Fruit fly (Drosophila melanogaster): ENCODE measurements around the gene mei-217.

mei-217 gene

DNA sequence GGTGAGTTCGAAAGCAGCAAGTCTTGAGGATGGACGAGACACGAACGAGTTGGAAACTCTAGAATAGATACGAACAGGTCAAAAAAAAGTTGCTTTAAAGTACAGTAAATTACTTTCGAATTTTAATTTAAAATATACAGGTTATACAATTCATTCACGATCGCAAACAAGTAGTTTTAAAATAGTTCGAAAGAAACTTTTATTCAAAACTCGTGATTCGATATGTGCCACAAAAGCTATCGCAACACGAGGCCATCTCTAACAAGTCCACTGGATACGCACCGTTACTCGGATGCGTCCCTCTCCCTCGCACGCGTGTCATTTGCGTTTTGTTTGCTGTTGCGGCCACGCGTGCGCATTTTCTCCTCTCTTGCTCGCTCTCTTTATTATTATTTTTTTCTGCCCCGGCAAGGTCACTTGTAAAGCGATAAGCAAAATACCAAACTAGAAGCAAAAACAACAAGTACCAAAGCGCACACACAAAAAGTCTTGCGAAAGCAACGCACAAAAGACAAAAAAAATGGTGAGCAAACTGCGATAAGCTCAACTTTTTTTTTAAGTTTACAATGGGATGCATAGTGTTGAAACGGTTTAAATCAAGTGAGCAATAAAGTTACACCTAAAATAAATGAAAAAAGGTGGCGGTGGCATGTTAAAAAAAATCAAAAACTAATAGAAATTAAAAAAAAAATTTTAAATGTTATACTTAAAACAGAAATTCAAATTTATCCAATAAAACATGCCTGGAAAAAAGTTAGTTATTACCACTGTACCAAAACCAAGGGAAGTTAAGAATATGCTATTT, 17.6 kb downstream of the mei-217 start (continued):
- TF ChIP-seq pho (GFP tag; optimal IDR thresholded peaks at IDR 0.05) (peak; percentile 25), CG4730 (GFP tag; IDR thresholded peaks at IDR 0.05) (peak; percentile 62), Atf-2 (GFP tag; optimal IDR thresholded peaks at IDR 0.05) (no peak), CG10366 (GFP tag; IDR thresholded peaks at IDR 0.05) (peak; percentile 73), hb (GFP tag; IDR thresholded peaks at IDR 0.05; ENCODE audit: partially characterized antibody) (peak; percentile 85), CG9876 (GFP tag; optimal IDR thresholded peaks at IDR 0.05) (no peak), CG15479 (GFP tag; optimal IDR thresholded peaks at IDR 0.05) (peak; percentile 76), ase (GFP tag; IDR thresholded peaks at IDR 0.05) (peak; percentile 58; the same call in 1 of the 3 replicates), CG3847 (GFP tag; IDR thresholded peaks at IDR 0.05) (peak; percentile 38), schlank (tag; optimal IDR thresholded peaks at IDR 0.05) (no peak), dmrt11E (tag; optimal IDR thresholded peaks at IDR 0.05) (peak; percentile 41), D (optimal IDR thresholded peaks at IDR 0.05) (no peak), D (GFP tag; optimal IDR thresholded peaks at IDR 0.05) (peak; percentile 42), PHDP (tag; optimal IDR thresholded peaks at IDR 0.05) (peak; percentile 68), gfzf (GFP tag; optimal IDR thresholded peaks at IDR 0.05) (no peak), dm (GFP tag; optimal IDR thresholded peaks at IDR 0.05) (peak; percentile 19), CG14050 (GFP tag; IDR thresholded peaks at IDR 0.05) (peak; percentile 72), so (GFP tag; IDR thresholded peaks at IDR 0.05) (peak; percentile 65), h (optimal IDR thresholded peaks at IDR 0.05) (no peak), CG10565 (GFP tag; optimal IDR thresholded peaks at IDR 0.05) (no peak), CG7357 (GFP tag; IDR thresholded peaks at IDR 0.05) (peak; percentile 26; the same call in 2 of the 3 replicates), fu2 (GFP tag; optimal IDR thresholded peaks at IDR 0.05) (no peak), bbx (GFP tag; IDR thresholded peaks at IDR 0.05; ENCODE audit: partially characterized antibody) (peak; percentile 92), CG3065 (GFP tag; optimal IDR thresholded peaks at IDR 0.05) (no peak), fd64A (GFP tag; optimal IDR thresholded peaks at IDR 0.05) (peak; percentile 6), wor (GFP tag; IDR thresholded peaks at IDR 0.05) (peak; percentile 46), CG1233 (GFP tag; optimal IDR thresholded peaks at IDR 0.05) (peak; percentile 51), CG2712 (tag; optimal IDR thresholded peaks at IDR 0.05) (peak; percentile 71), CG18011 (GFP tag; optimal IDR thresholded peaks at IDR 0.05) (no peak), CG13624 (GFP tag; optimal IDR thresholded peaks at IDR 0.05) (peak; percentile 22), CG11695 (GFP tag; IDR thresholded peaks at IDR 0.05) (peak; percentile 83), Dek (tag; optimal IDR thresholded peaks at IDR 0.05) (peak; percentile 47), knrl (GFP tag; IDR thresholded peaks at IDR 0.05; ENCODE audit: partially characterized antibody) (peak; percentile 87; the same call in 2 of the 3 replicates), amos (GFP tag; IDR thresholded peaks at IDR 0.05; ENCODE audit: partially characterized antibody) (peak; percentile 90), CG17385 (GFP tag; optimal IDR thresholded peaks at IDR 0.05) (peak; percentile 37), crol (GFP tag; IDR thresholded peaks at IDR 0.05) (0 out of 2 replicates have a peak, but pooled peaks have one; percentile 40), CG18619 (GFP tag; optimal IDR thresholded peaks at IDR 0.05) (peak; percentile 27), CG13296 (GFP tag; optimal IDR thresholded peaks at IDR 0.05) (peak; percentile 83), CG17359 (tag; optimal IDR thresholded peaks at IDR 0.05) (peak; percentile 71), fru (optimal IDR thresholded peaks at IDR 0.05) (no peak), jumu (GFP tag; optimal IDR thresholded peaks at IDR 0.05) (peak; percentile 34), CG4282 (GFP tag; optimal IDR thresholded peaks at IDR 0.05) (no peak), pnt (GFP tag; optimal IDR thresholded peaks at IDR 0.05) (peak; percentile 36), pfk (GFP tag; optimal IDR thresholded peaks at IDR 0.05) (no peak), Hey (tag; optimal IDR thresholded peaks at IDR 0.05) (no peak), toy (GFP tag; IDR thresholded peaks at IDR 0.05) (0 out of 2 replicates have a peak, but pooled peaks have one; percentile 10), CG5245 (GFP tag; optimal IDR thresholded peaks at IDR 0.05) (peak; percentile 11), zen2 (GFP tag; IDR thresholded peaks at IDR 0.05; ENCODE audit: partially characterized antibody) (no peak; the same call in 2 of the 3 replicates), CG15073 (GFP tag; optimal IDR thresholded peaks at IDR 0.05) (no peak), CkIIα-i1 (GFP tag; IDR thresholded peaks at IDR 0.05) (no peak)
